Worm (Caenorhabditis elegans): ENCODE measurements around the gene Y47G7B.2.
A peak's percentile ranks its signal among the peaks of the same experiment; 100 is the strongest.

The Y47G7B.2 gene

ce11 chrII:2734735-2735134, 26.9 kb upstream of the Y47G7B.2 start (continued):
- peak; percentile 15 for TF ChIP-seq nhr-25 (tag; optimal IDR thresholded peaks at IDR 0.05; ENCODE audit: borderline replicate concordance, insufficient read depth)
- peak; percentile 59 for TF ChIP-seq mes-2 (tag; optimal IDR thresholded peaks at IDR 0.05; ENCODE audit: poor library complexity, severe bottlenecking)
- TF ChIP-seq aha-1 (tag): peak; percentile 70

- TF ChIP-seq hif-1 (tag; optimal IDR thresholded peaks at IDR 0.05) (no peak), fkh-10 (GFP tag; optimal IDR thresholded peaks at IDR 0.05) (no peak), ces-1 (GFP tag; optimal IDR thresholded peaks at IDR 0.05) (no peak)
These were observed 26.5 kb upstream of the Y47G7B.2 start for ce11 chrII:2734266-2734665.

- TF ChIP-seq unc-62 (GFP tag; optimal IDR thresholded peaks at IDR 0.05 in 1 of 2) (peak in 1 of 2 experiments; percentile 56), unc-62 (tag; optimal IDR thresholded peaks at IDR 0.05) (no peak), zfp-2 (tag; optimal IDR thresholded peaks at IDR 0.05) (no peak), fkh-10 (GFP tag; optimal IDR thresholded peaks at IDR 0.05) (peak; percentile 6), ces-1 (GFP tag; optimal IDR thresholded peaks at IDR 0.05) (peak; percentile 8)
These were observed 22.8 kb upstream of the Y47G7B.2 start for ce11 chrII:2730647-2731046.

- TF ChIP-seq tra-1 (GFP tag; IDR thresholded peaks at IDR 0.05) (0 out of 2 replicates have a peak, but pooled peaks have one; percentile 37), zip-11 (GFP tag; IDR thresholded peaks at IDR 0.05) (no peak)
These were observed 19.0 kb upstream of the Y47G7B.2 start for ce11 chrII:2726774-2727173.

- no peak for TF ChIP-seq duxl-1 (tag; optimal IDR thresholded peaks at IDR 0.05; ENCODE audit: poor library complexity)
- no peak for TF ChIP-seq aly-2 (tag; optimal IDR thresholded peaks at IDR 0.05)
- TF ChIP-seq lin-29 (GFP tag; IDR thresholded peaks at IDR 0.05): no peak
- TF ChIP-seq set-16 (GFP tag; IDR thresholded peaks at IDR 0.05): 0 out of 2 replicates have a peak, but pooled peaks have one; percentile 2
- TF ChIP-seq Y48G9A.11 (GFP tag; IDR thresholded peaks at IDR 0.05): no peak
- no peak for TF ChIP-seq daf-12 (tag; optimal IDR thresholded peaks at IDR 0.05)
These were observed 17.7 kb upstream of the Y47G7B.2 start, which contains the start of the genes T05A8.11 and nep-2 for ce11 chrII:2725561-2725960. Gene T05A8.11, minus strand, starts transcription at chrII:2725661. Gene nep-2, minus strand, starts transcription at chrII:2725752.

- no peak for TF ChIP-seq unc-62 (GFP tag; optimal IDR thresholded peaks at IDR 0.05 in 1 of 2)
- no peak for TF ChIP-seq unc-62 (tag; optimal IDR thresholded peaks at IDR 0.05)
- TF ChIP-seq unc-130 (GFP tag; optimal IDR thresholded peaks at IDR 0.05): no peak
- no peak for TF ChIP-seq madf-9 (GFP tag; conservative IDR thresholded peaks at IDR 0.05)
- no peak for TF ChIP-seq vab-7 (GFP tag; IDR thresholded peaks at IDR 0.05)
- TF ChIP-seq F37D6.2 (tag; optimal IDR thresholded peaks at IDR 0.05): no peak
- no peak for TF ChIP-seq F44E2.7 (GFP tag; IDR thresholded peaks at IDR 0.05)
- no peak for TF ChIP-seq unc-39 (tag; optimal IDR thresholded peaks at IDR 0.05)
- TF ChIP-seq mdl-1 (tag; optimal IDR thresholded peaks at IDR 0.05): no peak
- no peak for TF ChIP-seq Y105C5A.15 (GFP tag; IDR thresholded peaks at IDR 0.05)
- TF ChIP-seq ceh-44 (GFP tag; IDR thresholded peaks at IDR 0.05): no peak
- TF ChIP-seq tag-97 (GFP tag; IDR thresholded peaks at IDR 0.05): no peak
- TF ChIP-seq daf-8 (GFP tag; IDR thresholded peaks at IDR 0.05): no peak
- no peak for TF ChIP-seq cey-2 (tag; optimal IDR thresholded peaks at IDR 0.05; ENCODE audit: borderline replicate concordance, insufficient read depth)
- TF ChIP-seq ces-1 (GFP tag; optimal IDR thresholded peaks at IDR 0.05): no peak
These were observed 14.2 kb upstream of the Y47G7B.2 start for ce11 chrII:2721992-2722391.

- TF ChIP-seq dmd-9 (GFP tag; IDR thresholded peaks at IDR 0.05) (no peak), unc-62 (GFP tag; optimal IDR thresholded peaks at IDR 0.05 in 1 of 2) (peak in 1 of 2 experiments; percentile 28), unc-62 (tag; optimal IDR thresholded peaks at IDR 0.05) (no peak), jun-1 (tag; optimal IDR thresholded peaks at IDR 0.05) (no peak), daf-12 (tag; optimal IDR thresholded peaks at IDR 0.05) (no peak), set-16 (GFP tag; IDR thresholded peaks at IDR 0.05) (peak; percentile 87), nhr-25 (tag; optimal IDR thresholded peaks at IDR 0.05; ENCODE audit: borderline replicate concordance, insufficient read depth) (no peak), snpc-1.2 (GFP tag; IDR thresholded peaks at IDR 0.05) (0 out of 2 replicates have a peak, but pooled peaks have one; percentile 22)
These were observed 11.4 kb upstream of the Y47G7B.2 start for ce11 chrII:2719212-2719611.
